Fruit fly (Drosophila melanogaster) whole organism, wandering third instar larva: ENCODE results near the gene wge.

Source experiments
- Abd-B ChIP-seq: fragments of >200 bp; optimal IDR thresholded peaks from 2 replicates; lab custom pipeline; 2017; ENCODE audit warnings: missing biosample characterization, missing genetic modification characterization
- CG32264 ChIP-seq: fragments of 200-800 bp; sonication (Bioruptor generic); optimal IDR thresholded peaks from 2 replicates; lab custom pipeline; 2016; ENCODE audit warnings: missing biosample characterization, missing genetic modification characterization
- CG9705 ChIP-seq: fragments of 200-800 bp; sonication (Bioruptor generic); optimal IDR thresholded peaks from 2 replicates; lab custom pipeline; 2018; ENCODE audit warnings: missing biosample characterization, mild to moderate bottlenecking, missing genetic modification characterization
- CrebA ChIP-seq: fragments of 200-800 bp; sonication (Bioruptor generic); optimal IDR thresholded peaks from 2 replicates; lab custom pipeline; 2016; ENCODE audit warnings: missing biosample characterization, mild to moderate bottlenecking, missing genetic modification characterization, borderline replicate concordance
- Dfd ChIP-seq: fragments of >200 bp; optimal IDR thresholded peaks from 2 replicates; lab custom pipeline; 2017; ENCODE audit warnings: missing biosample characterization, missing genetic modification characterization
- Dif ChIP-seq: fragments of 200-275, 200-300 bp; sonication (Bioruptor generic); optimal IDR thresholded peaks from 2 replicates; lab custom pipeline; 2018; ENCODE audit warnings: missing biosample characterization, missing genetic modification characterization; ENCODE audit not compliant: partially characterized antibody
- GATAd ChIP-seq: sonication (Bioruptor generic); optimal IDR thresholded peaks from 2 replicates; lab custom pipeline; 2016; ENCODE audit warnings: missing biosample characterization, missing genetic modification characterization
- HLH106 ChIP-seq: fragments of 200-800 bp; optimal IDR thresholded peaks from 3 replicates; lab custom pipeline; 2019; ENCODE audit warnings: missing biosample characterization, mild to moderate bottlenecking, missing genetic modification characterization, moderate library complexity
- Hnf4 ChIP-seq: fragments of 200-800 bp; sonication (Bioruptor generic); optimal IDR thresholded peaks from 2 replicates; lab custom pipeline; 2016; ENCODE audit warnings: missing biosample characterization, mild to moderate bottlenecking, missing genetic modification characterization
- Hr78 ChIP-seq: fragments of >200 bp; optimal IDR thresholded peaks from 2 replicates; lab custom pipeline; 2017; ENCODE audit warnings: missing biosample characterization, missing genetic modification characterization
- Hr83 ChIP-seq: fragments of 200-300 bp; sonication (Bioruptor generic); optimal IDR thresholded peaks from 2 replicates; lab custom pipeline; 2016; ENCODE audit warnings: missing biosample characterization, mild to moderate bottlenecking, missing genetic modification characterization, moderate library complexity; ENCODE audit not compliant: poor library complexity, severe bottlenecking
- Jra ChIP-seq: sonication (Bioruptor generic); optimal IDR thresholded peaks from 2 replicates; lab custom pipeline; 2016; ENCODE audit warnings: missing biosample characterization, missing genetic modification characterization
- Mio ChIP-seq: sonication (Bioruptor generic); optimal IDR thresholded peaks from 2 replicates; lab custom pipeline; 2016; ENCODE audit warnings: missing biosample characterization, missing genetic modification characterization
- Myc ChIP-seq: fragments of >200 bp; optimal IDR thresholded peaks from 2 replicates; lab custom pipeline; 2017
- N ChIP-seq: fragments of >200 bp; optimal IDR thresholded peaks from 2 replicates; lab custom pipeline; 2018; ENCODE audit warnings: missing biosample characterization, missing external identifiers, missing genetic modification characterization
- OdsH ChIP-seq: fragments of 200-800 bp; sonication (Bioruptor generic); optimal IDR thresholded peaks from 2 replicates; lab custom pipeline; 2016; ENCODE audit warnings: missing biosample characterization, mild to moderate bottlenecking, missing genetic modification characterization
- Rel ChIP-seq, 2 experiments: fragments of 200-800 bp; sonication (Bioruptor generic) in 1 of 2; optimal IDR thresholded peaks; 2 replicates in 1 of 2; 3 replicates in 1 of 2; lab custom pipeline; 2016 to 2019; ENCODE audit warnings: mild to moderate bottlenecking in 2 of 2, missing biosample characterization in 2 of 2, missing genetic modification characterization in 2 of 2, moderate library complexity in 1 of 2
- Sp1 ChIP-seq: fragments of 200-800 bp; sonication (Bioruptor generic); optimal IDR thresholded peaks from 3 replicates; lab custom pipeline; 2019; ENCODE audit warnings: missing biosample characterization, mild to moderate bottlenecking, missing genetic modification characterization, moderate library complexity
- Vsx2 ChIP-seq: fragments of 200-300, 225-300 bp; sonication (Bioruptor generic); optimal IDR thresholded peaks from 2 replicates; lab custom pipeline; 2018; ENCODE audit warnings: missing biosample characterization, missing genetic modification characterization; ENCODE audit not compliant: partially characterized antibody
- br ChIP-seq: fragments of 200-800 bp; sonication (Bioruptor generic); optimal IDR thresholded peaks from 2 replicates; lab custom pipeline; 2016; ENCODE audit warnings: missing biosample characterization, missing genetic modification characterization
- brk ChIP-seq: fragments of 200-800 bp; sonication (Bioruptor generic); optimal IDR thresholded peaks from 2 replicates; lab custom pipeline; 2016; ENCODE audit warnings: missing biosample characterization, mild to moderate bottlenecking, missing genetic modification characterization
- dl ChIP-seq, 2 experiments: fragments of 175-275, 200-275 bp in 1 of 2; fragments of 200-275 bp in 1 of 2; sonication (Bioruptor generic); optimal IDR thresholded peaks; lab custom pipeline; 2018; ENCODE audit warnings: mild to moderate bottlenecking in 2 of 2, missing biosample characterization in 2 of 2, missing genetic modification characterization in 2 of 2, moderate library complexity in 2 of 2; ENCODE audit not compliant: partially characterized antibody in 2 of 2, insufficient read depth in 1 of 2
- dmrt93B ChIP-seq: fragments of 200-800 bp; sonication (Bioruptor generic); optimal IDR thresholded peaks from 2 replicates; lab custom pipeline; 2018; ENCODE audit warnings: missing biosample characterization, mild to moderate bottlenecking, missing genetic modification characterization
- dsf ChIP-seq: sonication (Bioruptor generic); optimal IDR thresholded peaks from 2 replicates; lab custom pipeline; 2016; ENCODE audit warnings: missing biosample characterization, missing genetic modification characterization, borderline replicate concordance
- ey ChIP-seq: fragments of 200-800 bp; sonication (Bioruptor generic); optimal IDR thresholded peaks from 2 replicates; lab custom pipeline; 2016; ENCODE audit warnings: missing biosample characterization, missing genetic modification characterization
- foxo ChIP-seq, 2 experiments: fragments of 200-800 bp; sonication (Bioruptor generic); optimal IDR thresholded peaks; 2 replicates in 1 of 2; 3 replicates in 1 of 2; lab custom pipeline; 2016 to 2017; ENCODE audit warnings: missing biosample characterization in 2 of 2, missing genetic modification characterization in 2 of 2
- fru ChIP-seq: fragments of 200-800 bp; sonication (Bioruptor generic); optimal IDR thresholded peaks from 3 replicates; lab custom pipeline; 2016; ENCODE audit warnings: missing biosample characterization, mild to moderate bottlenecking, missing genetic modification characterization
- h ChIP-seq: fragments of 200-800 bp; sonication (Bioruptor generic); optimal IDR thresholded peaks from 3 replicates; lab custom pipeline; 2016; ENCODE audit warnings: missing biosample characterization, mild to moderate bottlenecking, missing genetic modification characterization
- jim ChIP-seq: fragments of 175-275, 200-325 bp; sonication (Bioruptor generic); optimal IDR thresholded peaks from 2 replicates; lab custom pipeline; 2016; ENCODE audit warnings: missing biosample characterization, mild to moderate bottlenecking, missing genetic modification characterization
- lola ChIP-seq: fragments of >200 bp; optimal IDR thresholded peaks from 2 replicates; lab custom pipeline; 2017; ENCODE audit warnings: missing biosample characterization, missing genetic modification characterization
- pan ChIP-seq: fragments of >200 bp; optimal IDR thresholded peaks from 2 replicates; lab custom pipeline; 2017
- psq ChIP-seq: fragments of 200-800 bp; sonication (Bioruptor generic); optimal IDR thresholded peaks from 3 replicates; lab custom pipeline; 2017; ENCODE audit warnings: missing biosample characterization, mild to moderate bottlenecking, missing genetic modification characterization, moderate library complexity
- rgr ChIP-seq: fragments of 200-800 bp; sonication (Bioruptor generic); optimal IDR thresholded peaks from 3 replicates; lab custom pipeline; 2016; ENCODE audit warnings: missing biosample characterization, mild to moderate bottlenecking, missing genetic modification characterization
- sage ChIP-seq: fragments of 200-800 bp; sonication (Bioruptor generic); optimal IDR thresholded peaks from 2 replicates; lab custom pipeline; 2016; ENCODE audit warnings: missing biosample characterization, mild to moderate bottlenecking, missing genetic modification characterization
- sv ChIP-seq: fragments of 200-800 bp; sonication (Bioruptor generic); optimal IDR thresholded peaks from 3 replicates; lab custom pipeline; 2016; ENCODE audit warnings: missing biosample characterization, missing genetic modification characterization
- tai ChIP-seq: sonication (Bioruptor generic); optimal IDR thresholded peaks from 2 replicates; lab custom pipeline; 2016; ENCODE audit warnings: missing biosample characterization, missing genetic modification characterization
- usp ChIP-seq: fragments of >200 bp; optimal IDR thresholded peaks from 2 replicates; lab custom pipeline; 2017; ENCODE audit warnings: missing biosample characterization, missing genetic modification characterization
- woc ChIP-seq: sonication (Bioruptor generic); optimal IDR thresholded peaks from 2 replicates; lab custom pipeline; 2016; ENCODE audit warnings: missing biosample characterization, mild to moderate bottlenecking, missing genetic modification characterization

The wge gene

dm6 chr3R:22752929-22753328 lies 32.0 kb upstream of the wge start:
- TF ChIP-seq dmrt93B (no peak), Hnf4 (no peak), Jra (GFP tag; lab: Kevin White, UChicago) (no peak), lola (GFP tag; lab: Kevin White, UChicago) (no peak), dl (GFP tag; optimal IDR thresholded peaks at IDR 0.05; lab: Kevin White, UChicago; ENCODE audit: insufficient read depth in 1 of 2, partially characterized antibody in 2 of 2) (no peak), usp (GFP tag; lab: Kevin White, UChicago) (no peak), br (no peak), OdsH (GFP tag; lab: Kevin White, UChicago) (no peak)

dm6 chr3R:22751698-22752097 lies 30.7 kb upstream of the wge start:
- no peak for TF ChIP-seq lola (GFP tag; lab: Kevin White, UChicago)
- no peak for TF ChIP-seq psq (GFP tag; lab: Kevin White, UChicago)
- TF ChIP-seq dl (GFP tag; optimal IDR thresholded peaks at IDR 0.05; lab: Kevin White, UChicago; ENCODE audit: insufficient read depth in 1 of 2, partially characterized antibody in 2 of 2), result no peak
- TF ChIP-seq jim (GFP tag; lab: Kevin White, UChicago), result no peak
- TF ChIP-seq Hnf4, result no peak
- no peak for TF ChIP-seq tai
- TF ChIP-seq N, result no peak
- TF ChIP-seq CG9705 (GFP tag; lab: Kevin White, UChicago), result no peak
- TF ChIP-seq fru (GFP tag; lab: Kevin White, UChicago), result no peak
- no peak for TF ChIP-seq Rel (GFP tag; optimal IDR thresholded peaks at IDR 0.05; lab: Kevin White, UChicago)
- TF ChIP-seq Rel (tag; optimal IDR thresholded peaks at IDR 0.05; lab: Kevin White, UChicago), result no peak
- no peak for TF ChIP-seq GATAd (GFP tag; lab: Kevin White, UChicago)
- TF ChIP-seq brk (GFP tag; lab: Kevin White, UChicago), result no peak
- TF ChIP-seq Mio (GFP tag; lab: Kevin White, UChicago), result no peak

dm6 chr3R:22751111-22751510 lies 30.2 kb upstream of the wge start:
- TF ChIP-seq ey, result peak; percentile 5
- no peak for TF ChIP-seq CrebA (GFP tag; lab: Kevin White, UChicago)
- TF ChIP-seq N, result peak; percentile 6
- peak; percentile 11 for TF ChIP-seq rgr (GFP tag; lab: Kevin White, UChicago)

- peak; percentile 78 for TF ChIP-seq CG9705 (GFP tag; lab: Kevin White, UChicago)
- no peak for TF ChIP-seq Dif (GFP tag; lab: Kevin White, UChicago)
- peak; percentile 82 for TF ChIP-seq Hr83
- TF ChIP-seq Jra (GFP tag; lab: Kevin White, UChicago), result no peak
- TF ChIP-seq HLH106 (tag; lab: Kevin White, UChicago), result peak; percentile 86
- TF ChIP-seq psq (GFP tag; lab: Kevin White, UChicago), result peak; percentile 64
- TF ChIP-seq Mio (GFP tag; lab: Kevin White, UChicago), result no peak
- no peak for TF ChIP-seq Dfd (GFP tag; lab: Kevin White, UChicago)
- peak; percentile 49 for TF ChIP-seq GATAd (GFP tag; lab: Kevin White, UChicago)
- TF ChIP-seq dsf (GFP tag; lab: Kevin White, UChicago), result no peak
- TF ChIP-seq woc (GFP tag; lab: Kevin White, UChicago), result no peak
- peak; percentile 59 to 90 for TF ChIP-seq foxo (GFP tag; optimal IDR thresholded peaks at IDR 0.05; lab: Kevin White, UChicago)
- no peak for TF ChIP-seq Abd-B (GFP tag; lab: Kevin White, UChicago)
- TF ChIP-seq brk (GFP tag; lab: Kevin White, UChicago), result no peak
- no peak for TF ChIP-seq Hnf4
- no peak for TF ChIP-seq lola (GFP tag; lab: Kevin White, UChicago)
- TF ChIP-seq N, result no peak
- TF ChIP-seq br, result peak; percentile 85
- TF ChIP-seq dl (GFP tag; optimal IDR thresholded peaks at IDR 0.05; lab: Kevin White, UChicago; ENCODE audit: insufficient read depth in 1 of 2, partially characterized antibody in 2 of 2), result no peak
- TF ChIP-seq pan, result no peak
- no peak for TF ChIP-seq Vsx2
- no peak for TF ChIP-seq dmrt93B
- no peak for TF ChIP-seq jim (GFP tag; lab: Kevin White, UChicago)
- TF ChIP-seq sv, result peak; percentile 69
- TF ChIP-seq rgr (GFP tag; lab: Kevin White, UChicago), result peak; percentile 89
- no peak for TF ChIP-seq Myc (lab: Kevin White, UChicago)
- no peak for TF ChIP-seq usp (GFP tag; lab: Kevin White, UChicago)
- TF ChIP-seq tai, result no peak
- TF ChIP-seq h, result peak; percentile 8
- TF ChIP-seq CG32264 (GFP tag; lab: Kevin White, UChicago), result no peak
- no peak for TF ChIP-seq Rel (GFP tag; optimal IDR thresholded peaks at IDR 0.05; lab: Kevin White, UChicago)
- TF ChIP-seq Rel (tag; optimal IDR thresholded peaks at IDR 0.05; lab: Kevin White, UChicago), result peak; percentile 56
- peak; percentile 86 for TF ChIP-seq fru (GFP tag; lab: Kevin White, UChicago)
- no peak for TF ChIP-seq CrebA (GFP tag; lab: Kevin White, UChicago)
- peak; percentile 65 for TF ChIP-seq OdsH (GFP tag; lab: Kevin White, UChicago)
- TF ChIP-seq sage (GFP tag; lab: Kevin White, UChicago), result no peak
- no peak for TF ChIP-seq Hr78
- peak; percentile 83 for TF ChIP-seq Sp1 (GFP tag; lab: Kevin White, UChicago)
- peak; percentile 86 for TF ChIP-seq ey
Measured at dm6 chr3R:22750534-22750947, 29.6 kb upstream of the wge start, which contains the start of the genes rumi, CG7029 and Usp12-46. Gene rumi (minus strand): TSS chr3R:22750597. Gene CG7029 (plus strand): TSS chr3R:22750901. Gene Usp12-46 (plus strand): TSS chr3R:22750901.
